Worm (Caenorhabditis elegans) whole organism, L1 larva: Measurements from ENCODE around the gene B0303.4.

Experiments
- C04F5.9 ChIP-seq: sonication (generic microtip); optimal IDR thresholded peaks from 2 replicates; lab custom pipeline; 2016; ENCODE audit warnings: missing genetic modification characterization, missing compliant biosample characterization
- C16A3.4 ChIP-seq: fragments of 150-350 bp; optimal IDR thresholded peaks from 2 replicates; lab custom pipeline; 2014; ENCODE audit warnings: missing biosample characterization, missing genetic modification characterization
- Y116A8C.19 ChIP-seq: sonication (generic microtip); optimal IDR thresholded peaks from 2 replicates; lab custom pipeline; 2016; ENCODE audit warnings: missing compliant biosample characterization, missing genetic modification characterization, borderline replicate concordance
- alr-1 ChIP-seq: fragments of 200-800 bp; sonication (Bioruptor generic); optimal IDR thresholded peaks from 2 replicates; lab custom pipeline; 2018; ENCODE audit warnings: borderline replicate concordance, mild to moderate bottlenecking, missing genetic modification characterization, missing compliant biosample characterization
- ama-1 ChIP-seq: fragments of 150-350 bp; optimal IDR thresholded peaks from 2 replicates; lab custom pipeline; 2014
- blmp-1 ChIP-seq: fragments of 150-350 bp; optimal IDR thresholded peaks from 2 replicates; lab custom pipeline; 2014; ENCODE audit warnings: missing biosample characterization, missing genetic modification characterization
- ceh-63 ChIP-seq: fragments of 200-800 bp; sonication (Bioruptor generic); optimal IDR thresholded peaks from 2 replicates; lab custom pipeline; 2018; ENCODE audit warnings: mild to moderate bottlenecking, missing genetic modification characterization, missing compliant biosample characterization
- ceh-8 ChIP-seq: fragments of 200-800 bp; sonication (Bioruptor generic); optimal IDR thresholded peaks from 2 replicates; lab custom pipeline; 2018; ENCODE audit warnings: mild to moderate bottlenecking, missing genetic modification characterization, moderate library complexity, missing compliant biosample characterization
- ceh-82 ChIP-seq, 3 experiments: fragments of 150-350 bp in 1 of 3; sonication (generic microtip) in 2 of 3; optimal IDR thresholded peaks; 2 replicates each; lab custom pipeline; 2014 to 2017; ENCODE audit warnings: missing biosample characterization in 3 of 3, missing genetic modification characterization in 3 of 3
- ces-1 ChIP-seq: fragments of 150-350 bp; optimal IDR thresholded peaks from 2 replicates; lab custom pipeline; 2014; ENCODE audit warnings: missing biosample characterization, missing genetic modification reagents, missing genetic modification characterization
- dpl-1 ChIP-seq, 3 experiments: fragments of 150-350 bp in 2 of 3; sonication (generic microtip) in 1 of 3; optimal IDR thresholded peaks; 2 replicates each; lab custom pipeline; 2014 to 2017; ENCODE audit warnings: missing biosample characterization in 3 of 3, missing genetic modification characterization in 3 of 3, missing genetic modification reagents in 3 of 3
- efl-1 ChIP-seq, 4 experiments: fragments of 150-350 bp; optimal IDR thresholded peaks in 3 of 4; peaks in 1 of 4; 1 replicate in 1 of 4; 2 replicates in 3 of 4; lab custom pipeline; 2014; ENCODE audit warnings: missing biosample characterization in 2 of 4, missing genetic modification characterization in 2 of 4, missing genetic modification reagents in 2 of 4
- egl-27 ChIP-seq, 2 experiments: fragments of 150-350 bp in 1 of 2; sonication (generic microtip); optimal IDR thresholded peaks; 3 replicates each; lab custom pipeline; 2017 to 2018; ENCODE audit warnings: missing biosample characterization in 2 of 2, missing genetic modification characterization in 2 of 2, missing genetic modification reagents in 2 of 2
- elt-2 ChIP-seq: sonication (generic microtip); optimal IDR thresholded peaks from 2 replicates; lab custom pipeline; 2016; ENCODE audit warnings: missing genetic modification characterization, mild to moderate bottlenecking, inconsistent platforms, missing compliant biosample characterization, missing genetic modification reagents
- elt-3 ChIP-seq, 6 experiments: fragments of 150-350 bp in 1 of 6; sonication (generic microtip); optimal IDR thresholded peaks; 2 replicates each; lab custom pipeline; 2017 to 2018; ENCODE audit warnings: missing biosample characterization in 6 of 6, missing genetic modification characterization in 6 of 6, inconsistent platforms in 1 of 6
- fkh-8 ChIP-seq: sonication (generic microtip); optimal IDR thresholded peaks from 2 replicates; lab custom pipeline; 2016; ENCODE audit warnings: mild to moderate bottlenecking, missing genetic modification characterization, missing compliant biosample characterization
- hlh-4 ChIP-seq: sonication (generic microtip); optimal IDR thresholded peaks from 2 replicates; lab custom pipeline; 2016; ENCODE audit warnings: mild to moderate bottlenecking, missing genetic modification characterization, missing compliant biosample characterization
- irx-1 ChIP-seq: sonication (generic microtip); optimal IDR thresholded peaks from 2 replicates; lab custom pipeline; 2016; ENCODE audit warnings: missing genetic modification characterization, missing compliant biosample characterization
- lin-14 ChIP-seq: fragments of 200-800 bp; sonication (Bioruptor generic); optimal IDR thresholded peaks from 2 replicates; lab custom pipeline; 2018; ENCODE audit warnings: mild to moderate bottlenecking, missing genetic modification characterization, moderate library complexity, missing compliant biosample characterization
- lin-15B ChIP-seq: fragments of 150-350 bp; sonication (generic microtip); optimal IDR thresholded peaks from 3 replicates; lab custom pipeline; 2014; ENCODE audit warnings: missing biosample characterization, missing genetic modification characterization
- lin-35 ChIP-seq, 2 experiments: fragments of 150-350 bp; optimal IDR thresholded peaks; 2 replicates each; lab custom pipeline; 2014; ENCODE audit warnings: missing biosample characterization in 2 of 2, missing genetic modification characterization in 2 of 2, missing genetic modification reagents in 2 of 2
- lin-39 ChIP-seq: fragments of 150-350 bp; optimal IDR thresholded peaks from 2 replicates; lab custom pipeline; 2014; ENCODE audit warnings: missing biosample characterization, missing genetic modification reagents, missing genetic modification characterization
- lir-3 ChIP-seq: sonication (generic microtip); optimal IDR thresholded peaks from 2 replicates; lab custom pipeline; 2016; ENCODE audit warnings: mild to moderate bottlenecking, missing genetic modification characterization, moderate library complexity, missing compliant biosample characterization; ENCODE audit not compliant: poor library complexity
- lsy-2 ChIP-seq, 2 experiments: fragments of 150-350 bp; optimal IDR thresholded peaks; 2 replicates each; lab custom pipeline; 2014; ENCODE audit warnings: missing biosample characterization in 2 of 2, missing genetic modification characterization in 2 of 2
- mef-2 ChIP-seq: fragments of 150-350 bp; optimal IDR thresholded peaks from 2 replicates; lab custom pipeline; 2014; ENCODE audit warnings: missing biosample characterization, missing genetic modification characterization
- nhr-12 ChIP-seq: sonication (generic microtip); optimal IDR thresholded peaks from 2 replicates; lab custom pipeline; 2017; ENCODE audit warnings: missing biosample characterization, missing genetic modification characterization
- nhr-47 ChIP-seq: sonication (generic microtip); optimal IDR thresholded peaks from 2 replicates; lab custom pipeline; 2016; ENCODE audit warnings: mild to moderate bottlenecking, missing genetic modification characterization, moderate library complexity, missing compliant biosample characterization
- nhr-71 ChIP-seq: sonication (generic microtip); optimal IDR thresholded peaks from 2 replicates; lab custom pipeline; 2016; ENCODE audit warnings: mild to moderate bottlenecking, missing genetic modification characterization, moderate library complexity, missing compliant biosample characterization
- nhr-76 ChIP-seq: sonication (generic microtip); optimal IDR thresholded peaks from 2 replicates; lab custom pipeline; 2017; ENCODE audit warnings: missing biosample characterization, missing genetic modification characterization
- nhr-84 ChIP-seq: sonication (generic microtip); optimal IDR thresholded peaks from 2 replicates; lab custom pipeline; 2017; ENCODE audit warnings: missing biosample characterization, missing genetic modification characterization
- nhr-85 ChIP-seq: sonication (generic microtip); peaks from one replicate; lab custom pipeline; 2016; ENCODE audit warnings: missing genetic modification characterization, inconsistent platforms, missing compliant biosample characterization
- pag-3 ChIP-seq: sonication (generic microtip); optimal IDR thresholded peaks from 2 replicates; lab custom pipeline; 2017; ENCODE audit warnings: missing genetic modification characterization, mild to moderate bottlenecking, missing compliant biosample characterization, antibody characterized with exemption, borderline replicate concordance; ENCODE audit not compliant: insufficient read depth
- pax-3 ChIP-seq: fragments of 200-800 bp; sonication (Bioruptor generic); optimal IDR thresholded peaks from 2 replicates; lab custom pipeline; 2018; ENCODE audit warnings: mild to moderate bottlenecking, missing genetic modification characterization, moderate library complexity, missing compliant biosample characterization
- snpc-4 ChIP-seq: fragments of 150-350 bp; optimal IDR thresholded peaks from 2 replicates; lab custom pipeline; 2014; ENCODE audit warnings: missing biosample characterization, missing genetic modification characterization
- snu-23 ChIP-seq: sonication (generic microtip); optimal IDR thresholded peaks from 2 replicates; lab custom pipeline; 2016; ENCODE audit warnings: missing genetic modification characterization, missing compliant biosample characterization
- sox-4 ChIP-seq: sonication (generic microtip); optimal IDR thresholded peaks from 2 replicates; lab custom pipeline; 2016; ENCODE audit warnings: missing genetic modification characterization, missing compliant biosample characterization
- sptf-1 ChIP-seq: fragments of 150-350 bp; optimal IDR thresholded peaks from 2 replicates; lab custom pipeline; 2014; ENCODE audit warnings: missing biosample characterization, missing genetic modification characterization
- swsn-7 ChIP-seq: sonication (generic microtip); optimal IDR thresholded peaks from 2 replicates; lab custom pipeline; 2016; ENCODE audit warnings: missing genetic modification characterization, missing compliant biosample characterization
- unc-130 ChIP-seq: fragments of 150-350 bp; optimal IDR thresholded peaks from 2 replicates; lab custom pipeline; 2017; ENCODE audit warnings: missing biosample characterization, missing genetic modification characterization, inconsistent platforms
- unc-30 ChIP-seq: sonication (generic microtip); optimal IDR thresholded peaks from 2 replicates; lab custom pipeline; 2017; ENCODE audit warnings: missing biosample characterization, missing genetic modification characterization
- unc-98 ChIP-seq: fragments of 200-800 bp; sonication (Bioruptor generic); IDR thresholded peaks from 2 replicates; pipeline ENCODE4 v1.3.6; 2022; ENCODE audit warnings: missing genetic modification characterization, missing compliant biosample characterization
- vab-15 ChIP-seq: sonication (generic microtip); optimal IDR thresholded peaks from 2 replicates; lab custom pipeline; 2017; ENCODE audit warnings: missing genotype, mild to moderate bottlenecking, missing genetic modification characterization, missing compliant biosample characterization
- zag-1 ChIP-seq: fragments of 150-350 bp; optimal IDR thresholded peaks from 2 replicates; lab custom pipeline; 2014; ENCODE audit warnings: missing biosample characterization, missing genetic modification characterization
- zip-4 ChIP-seq: fragments of 200-800 bp; sonication (Bioruptor generic); optimal IDR thresholded peaks from 2 replicates; lab custom pipeline; 2018; ENCODE audit warnings: mild to moderate bottlenecking, missing genetic modification characterization, moderate library complexity, missing compliant biosample characterization

Gene B0303.4

ce11 chrIII:8712968-8713367 is 23.3 kb downstream of the B0303.4 start:
- TF ChIP-seq unc-30 (no peak), blmp-1 (tag; lab: Kevin White, UChicago) (peak; percentile 54), Y116A8C.19 (tag; lab: Kevin White, UChicago) (no peak), lin-14 (peak; percentile 4), elt-2 (tag; lab: Kevin White, UChicago) (no peak), pag-3 (tag; lab: Kevin White, UChicago) (no peak), C04F5.9 (no peak), unc-130 (no peak), nhr-85 (tag; lab: Kevin White, UChicago) (no peak), pax-3 (no peak), sox-4 (no peak), sptf-1 (tag; lab: Kevin White, UChicago) (no peak), vab-15 (tag; lab: Kevin White, UChicago) (no peak), elt-3 (tag; optimal IDR thresholded peaks at IDR 0.05; lab: Kevin White, UChicago) (peak in 2 of 6 experiments; percentile 1 to 59), egl-27 (tag; optimal IDR thresholded peaks at IDR 0.05; lab: Kevin White, UChicago) (no peak), snpc-4 (tag; lab: Kevin White, UChicago) (no peak), nhr-76 (tag; lab: Kevin White, UChicago) (no peak), lsy-2 (tag; optimal IDR thresholded peaks at IDR 0.05; lab: Kevin White, UChicago) (no peak), ces-1 (no peak), ceh-63 (no peak)
- TF ChIP-seq, all 84 proteins: peak for 3

- TF ChIP-seq egl-27 (tag; optimal IDR thresholded peaks at IDR 0.05; lab: Kevin White, UChicago) (no peak), C16A3.4 (tag; lab: Kevin White, UChicago) (no peak), hlh-4 (tag; lab: Kevin White, UChicago) (no peak), zip-4 (GFP tag; lab: Kevin White, UChicago) (no peak), ceh-8 (GFP tag; lab: Kevin White, UChicago) (no peak), swsn-7 (tag; lab: Kevin White, UChicago) (no peak), zag-1 (tag; lab: Kevin White, UChicago) (no peak), lir-3 (no peak), nhr-12 (tag; lab: Kevin White, UChicago) (no peak), snpc-4 (tag; lab: Kevin White, UChicago) (no peak), irx-1 (tag; lab: Kevin White, UChicago) (no peak), fkh-8 (no peak), unc-98 (GFP tag; lab: Robert Waterston, UW) (no peak), alr-1 (tag; lab: Kevin White, UChicago) (no peak)
- TF ChIP-seq, all 84 proteins: peak for 0
Measured at ce11 chrIII:8716084-8716483, 26.4 kb downstream of the B0303.4 start, which contains the start of gene B0303.14. B0303.14 (minus strand) TSS chrIII:8716184.

ce11 chrIII:8717231-8717694 is 27.6 kb downstream of the B0303.4 start, which contains the start of gene mrpl-11:
mrpl-11 (plus strand) TSS chrIII:8717644.
- TF ChIP-seq lin-39 (no peak), dpl-1 (GFP tag; optimal IDR thresholded peaks at IDR 0.05; lab: Kevin White, UChicago) (peak in 2 of 3 experiments; percentile 8 to 34), lin-15B (no peak), mef-2 (tag; lab: Kevin White, UChicago) (no peak), snu-23 (peak; percentile 21), nhr-71 (tag; lab: Kevin White, UChicago) (peak; percentile 17), ceh-82 (tag; optimal IDR thresholded peaks at IDR 0.05; lab: Kevin White, UChicago) (peak in 1 of 3 experiments; percentile 6), nhr-47 (tag; lab: Kevin White, UChicago) (no peak), lin-35 (GFP tag; optimal IDR thresholded peaks at IDR 0.05; lab: Kevin White, UChicago) (peak; percentile 4 to 48), lsy-2 (tag; optimal IDR thresholded peaks at IDR 0.05; lab: Kevin White, UChicago) (peak in 1 of 2 experiments; percentile 45), efl-1 (optimal IDR thresholded peaks at IDR 0.05; lab: Kevin White, UChicago) (peak in 1 of 2 experiments; percentile 33), efl-1 (GFP tag; optimal IDR thresholded peaks at IDR 0.05 in 1 of 2; lab: Kevin White, UChicago) (peak; percentile 33 to 89), ama-1 (no peak), swsn-7 (tag; lab: Kevin White, UChicago) (peak; percentile 9), nhr-84 (tag; lab: Kevin White, UChicago) (no peak)
